Fruit fly (Drosophila melanogaster) whole organism, embryonic: Measurements from ENCODE around the gene CG42676.

Experiments used
- CG11695 ChIP-seq: fragments of 200-800 bp; sonication (Bioruptor generic); IDR thresholded peaks from 3 replicates; pipeline ENCODE4 v1.3.6; 2022; ENCODE audit warnings: missing biosample characterization, missing genetic modification characterization
- CG14667 ChIP-seq: fragments of 200-800 bp; sonication (Bioruptor generic); IDR thresholded peaks from 2 replicates; pipeline ENCODE4 v1.3.6; 2022; ENCODE audit warnings: missing biosample characterization, missing genetic modification characterization
- CG15269 ChIP-seq: fragments of 200-800 bp; sonication (Bioruptor generic); optimal IDR thresholded peaks from 2 replicates; lab custom pipeline; 2018; ENCODE audit warnings: missing biosample characterization, mild to moderate bottlenecking, missing genetic modification characterization, moderate library complexity
- CG1529 ChIP-seq: fragments of 200-800 bp; sonication (Bioruptor generic); optimal IDR thresholded peaks from 3 replicates; lab custom pipeline; 2018; ENCODE audit warnings: missing biosample characterization, missing genetic modification characterization
- CG1602 ChIP-seq: fragments of 200-800 bp; sonication (Bioruptor generic); optimal IDR thresholded peaks from 3 replicates; lab custom pipeline; 2016; ENCODE audit warnings: missing biosample characterization, missing genetic modification characterization
- CG17912 ChIP-seq: fragments of 200-800 bp; sonication (Bioruptor generic); optimal IDR thresholded peaks from 2 replicates; lab custom pipeline; 2018; ENCODE audit warnings: missing biosample characterization, mild to moderate bottlenecking, missing genetic modification characterization
- CG1832 ChIP-seq: fragments of 200-800 bp; sonication (Bioruptor generic); optimal IDR thresholded peaks from 2 replicates; lab custom pipeline; 2017; ENCODE audit warnings: missing biosample characterization, mild to moderate bottlenecking, missing genetic modification characterization, inconsistent platforms
- CG18599 ChIP-seq: fragments of 200-800 bp; sonication (Bioruptor generic); optimal IDR thresholded peaks from 3 replicates; lab custom pipeline; 2017; ENCODE audit warnings: missing biosample characterization, missing genetic modification characterization, mild to moderate bottlenecking, moderate library complexity, missing genetic modification reagents
- CG3163 ChIP-seq: fragments of 200-800 bp; sonication (Bioruptor generic); optimal IDR thresholded peaks from 3 replicates; lab custom pipeline; 2016; ENCODE audit warnings: missing biosample characterization, missing genetic modification characterization
- CG3281 ChIP-seq: fragments of 200-800 bp; sonication (Bioruptor generic); optimal IDR thresholded peaks from 3 replicates; lab custom pipeline; 2017; ENCODE audit warnings: missing biosample characterization, mild to moderate bottlenecking, missing genetic modification characterization
- CG33557 ChIP-seq: fragments of 200-800 bp; sonication (Bioruptor generic); optimal IDR thresholded peaks from 2 replicates; lab custom pipeline; 2019; ENCODE audit warnings: missing biosample characterization, mild to moderate bottlenecking, missing genetic modification characterization, moderate library complexity
- CG34224 ChIP-seq: fragments of 200-800 bp; sonication (Bioruptor generic); IDR thresholded peaks from 3 replicates; pipeline ENCODE4 v1.3.6; 2022; ENCODE audit warnings: missing biosample characterization, missing genetic modification characterization; ENCODE audit not compliant: partially characterized antibody
- CG34422 ChIP-seq: fragments of 200-800 bp; sonication (Bioruptor generic); IDR thresholded peaks from 3 replicates; pipeline ENCODE4 v1.3.6; 2022; ENCODE audit warnings: missing biosample characterization, missing genetic modification characterization
- CG5180 ChIP-seq: fragments of 200-800 bp; sonication (Bioruptor generic); optimal IDR thresholded peaks from 3 replicates; lab custom pipeline; 2017; ENCODE audit warnings: missing biosample characterization, missing genetic modification characterization, mild to moderate bottlenecking, moderate library complexity, missing genetic modification reagents
- CG6689 ChIP-seq: fragments of 200-800 bp; sonication (Bioruptor generic); IDR thresholded peaks from 2 replicates; pipeline ENCODE4 v1.3.6; 2022; ENCODE audit warnings: missing biosample characterization, missing genetic modification characterization
- CG6854 ChIP-seq: fragments of 200-800 bp; sonication (Bioruptor generic); optimal IDR thresholded peaks from 3 replicates; lab custom pipeline; 2017; ENCODE audit warnings: missing biosample characterization, mild to moderate bottlenecking, missing genetic modification characterization
- CG8359 ChIP-seq: fragments of 200-800 bp; sonication (Bioruptor generic); optimal IDR thresholded peaks from 2 replicates; lab custom pipeline; 2017; ENCODE audit warnings: missing biosample characterization, mild to moderate bottlenecking, missing genetic modification characterization, borderline replicate concordance
- CG8924 ChIP-seq: fragments of 200-800 bp; optimal IDR thresholded peaks from 3 replicates; lab custom pipeline; 2019; ENCODE audit warnings: missing biosample characterization, mild to moderate bottlenecking, missing genetic modification characterization, moderate library complexity
- Deaf1 ChIP-seq: fragments of 200-800 bp; optimal IDR thresholded peaks from 3 replicates; lab custom pipeline; 2019; ENCODE audit warnings: missing biosample characterization, mild to moderate bottlenecking, missing genetic modification characterization, moderate library complexity
- Dp ChIP-seq: fragments of 200-800 bp; sonication (Bioruptor generic); optimal IDR thresholded peaks from 2 replicates; lab custom pipeline; 2018; ENCODE audit warnings: missing biosample characterization, mild to moderate bottlenecking, missing genetic modification characterization, moderate library complexity
- Fer2 ChIP-seq: fragments of 200-800 bp; sonication (Bioruptor generic); optimal IDR thresholded peaks from 2 replicates; lab custom pipeline; 2018; ENCODE audit warnings: missing biosample characterization, mild to moderate bottlenecking, missing genetic modification characterization, moderate library complexity
- HHEX ChIP-seq: fragments of 200-800 bp; sonication (Bioruptor generic); optimal IDR thresholded peaks from 3 replicates; lab custom pipeline; 2017; ENCODE audit warnings: missing biosample characterization, mild to moderate bottlenecking, missing genetic modification characterization, missing genetic modification reagents
- HLH3B ChIP-seq: fragments of 200-800 bp; sonication (Bioruptor generic); IDR thresholded peaks from 2 replicates; pipeline ENCODE4 v1.3.6; 2022; ENCODE audit warnings: missing biosample characterization, missing genetic modification characterization
- Hey ChIP-seq: fragments of 200-800 bp; sonication (Bioruptor generic); optimal IDR thresholded peaks from 3 replicates; lab custom pipeline; 2018; ENCODE audit warnings: missing biosample characterization, mild to moderate bottlenecking, missing genetic modification characterization
- Hsf ChIP-seq: fragments of 200-800 bp; sonication (Bioruptor generic); optimal IDR thresholded peaks from 3 replicates; lab custom pipeline; 2016; ENCODE audit warnings: missing biosample characterization, missing genetic modification characterization
- Jarid2 ChIP-seq: fragments of 200-800 bp; sonication (Bioruptor generic); optimal IDR thresholded peaks from 3 replicates; lab custom pipeline; 2017; ENCODE audit warnings: mild to moderate bottlenecking, missing biosample characterization, missing genetic modification reagents, missing genetic modification characterization
- Opbp ChIP-seq: fragments of 200-800 bp; sonication (Bioruptor generic); IDR thresholded peaks from 3 replicates; pipeline ENCODE4 v1.3.6; 2022; ENCODE audit warnings: missing biosample characterization, missing genetic modification characterization; ENCODE audit not compliant: partially characterized antibody
- Vsx1 ChIP-seq: fragments of 200-800 bp; sonication (Bioruptor generic); optimal IDR thresholded peaks from 2 replicates; lab custom pipeline; 2017; ENCODE audit warnings: missing biosample characterization, mild to moderate bottlenecking, missing genetic modification characterization, missing genetic modification reagents
- ab ChIP-seq: fragments of 200-800 bp; sonication (Bioruptor generic); optimal IDR thresholded peaks from 2 replicates; lab custom pipeline; 2016; ENCODE audit warnings: missing biosample characterization, missing genetic modification characterization
- ac ChIP-seq: fragments of 200-800 bp; sonication (Bioruptor generic); optimal IDR thresholded peaks from 3 replicates; lab custom pipeline; 2017; ENCODE audit warnings: missing biosample characterization, mild to moderate bottlenecking, missing genetic modification characterization
- btn ChIP-seq: fragments of 200-800 bp; sonication (Bioruptor generic); optimal IDR thresholded peaks from 2 replicates; lab custom pipeline; 2016; ENCODE audit warnings: missing biosample characterization, missing genetic modification characterization
- chm ChIP-seq: fragments of 200-800 bp; sonication (Bioruptor generic); IDR thresholded peaks from 2 replicates; pipeline ENCODE4 v1.3.6; 2022; ENCODE audit warnings: missing biosample characterization, missing genetic modification characterization
- ci ChIP-seq: fragments of 200-800 bp; sonication (Bioruptor generic); IDR thresholded peaks from 3 replicates; pipeline ENCODE4 v1.3.6; 2022; ENCODE audit warnings: missing biosample characterization, missing genetic modification characterization
- cwo ChIP-seq: fragments of 200-800 bp; sonication (Bioruptor generic); optimal IDR thresholded peaks from 3 replicates; lab custom pipeline; 2017; ENCODE audit warnings: missing biosample characterization, missing genetic modification characterization, mild to moderate bottlenecking, moderate library complexity, missing genetic modification reagents
- ftz-f1 ChIP-seq: fragments of 200-800 bp; sonication (Bioruptor generic); optimal IDR thresholded peaks from 2 replicates; lab custom pipeline; 2016; ENCODE audit warnings: missing biosample characterization, missing genetic modification characterization
- gfzf ChIP-seq: fragments of 200-800 bp; sonication (Bioruptor generic); optimal IDR thresholded peaks from 2 replicates; lab custom pipeline; 2016; ENCODE audit warnings: missing biosample characterization, mild to moderate bottlenecking, missing genetic modification characterization, moderate library complexity
- grn ChIP-seq: fragments of 200-800 bp; sonication (Bioruptor generic); optimal IDR thresholded peaks from 3 replicates; lab custom pipeline; 2017; ENCODE audit warnings: missing biosample characterization, missing genetic modification characterization
- hbn ChIP-seq: fragments of 200-800 bp; sonication (Bioruptor generic); IDR thresholded peaks from 2 replicates; pipeline ENCODE4 v1.3.6; 2022; ENCODE audit warnings: missing biosample characterization, missing genetic modification characterization; ENCODE audit not compliant: partially characterized antibody
- jumu ChIP-seq: fragments of 200-800 bp; sonication (Bioruptor generic); optimal IDR thresholded peaks from 3 replicates; lab custom pipeline; 2016; ENCODE audit warnings: missing biosample characterization, missing genetic modification characterization
- knrl ChIP-seq: fragments of 200-800 bp; sonication (Bioruptor generic); IDR thresholded peaks from 3 replicates; pipeline ENCODE4 v1.3.6; 2022; ENCODE audit warnings: missing biosample characterization, missing genetic modification characterization; ENCODE audit not compliant: partially characterized antibody
- lab ChIP-seq: fragments of 200-800 bp; sonication (Bioruptor generic); optimal IDR thresholded peaks from 3 replicates; lab custom pipeline; 2017; ENCODE audit warnings: missing biosample characterization, missing genetic modification characterization, mild to moderate bottlenecking, moderate library complexity, missing genetic modification reagents
- nau ChIP-seq: fragments of 200-800 bp; sonication (Bioruptor generic); optimal IDR thresholded peaks from 3 replicates; lab custom pipeline; 2017; ENCODE audit warnings: missing biosample characterization, mild to moderate bottlenecking, missing genetic modification characterization, missing genetic modification reagents
- oc ChIP-seq: fragments of 200-800 bp; sonication (Bioruptor generic); optimal IDR thresholded peaks from 2 replicates; lab custom pipeline; 2018; ENCODE audit warnings: missing biosample characterization, mild to moderate bottlenecking, missing genetic modification characterization, moderate library complexity
- pros ChIP-seq: fragments of 200-800 bp; sonication (Bioruptor generic); optimal IDR thresholded peaks from 3 replicates; lab custom pipeline; 2019; ENCODE audit warnings: missing biosample characterization, mild to moderate bottlenecking, missing genetic modification characterization, moderate library complexity
- pum ChIP-seq: fragments of 200-800 bp; sonication (Bioruptor generic); optimal IDR thresholded peaks from 2 replicates; lab custom pipeline; 2016; ENCODE audit warnings: missing biosample characterization, missing genetic modification characterization
- trem ChIP-seq: fragments of 200-800 bp; optimal IDR thresholded peaks from 3 replicates; lab custom pipeline; 2019; ENCODE audit warnings: missing biosample characterization, mild to moderate bottlenecking, missing genetic modification characterization, moderate library complexity
- vvl ChIP-seq: fragments of 200-800 bp; sonication (Bioruptor generic); IDR thresholded peaks from 2 replicates; pipeline ENCODE4 v1.3.6; 2022; ENCODE audit warnings: missing biosample characterization, missing genetic modification characterization
- wek ChIP-seq: fragments of 200-800 bp; sonication (Bioruptor generic); optimal IDR thresholded peaks from 3 replicates; lab custom pipeline; 2018; ENCODE audit warnings: missing biosample characterization, mild to moderate bottlenecking, missing genetic modification characterization, moderate library complexity

The CG42676 gene

DNA sequence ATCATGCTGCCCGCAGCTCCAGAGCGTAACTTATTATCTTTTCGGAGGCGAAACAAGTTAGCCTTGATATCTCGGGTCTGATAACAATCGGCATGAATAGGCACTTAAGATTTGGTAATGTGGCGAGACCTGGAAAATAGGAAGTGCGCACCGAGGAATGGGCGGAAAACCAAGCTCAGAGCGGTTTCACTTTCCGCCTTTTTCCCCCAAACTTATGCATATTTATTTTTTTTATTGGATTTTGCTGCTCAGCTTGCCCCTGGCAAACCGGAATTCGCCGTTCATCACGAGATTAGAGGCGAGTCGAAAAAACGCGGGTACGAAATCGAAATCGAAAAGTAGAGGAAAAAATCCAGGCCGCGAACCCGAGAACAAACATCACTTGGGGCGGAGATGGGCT is 48.0 kb upstream of the CG42676 start (continued):
- TF ChIP-seq Hsf (GFP tag; lab: Kevin White, UChicago) (no peak), CG33557 (GFP tag; lab: Kevin White, UChicago) (no peak), HLH3B (GFP tag; lab: Robert Waterston, UW) (no peak), CG18599 (GFP tag; lab: Kevin White, UChicago) (no peak), jumu (GFP tag; lab: Kevin White, UChicago) (no peak), ac (no peak), cwo (GFP tag; lab: Kevin White, UChicago) (peak; percentile 23), grn (GFP tag; lab: Kevin White, UChicago) (peak; percentile 20), CG6854 (GFP tag; lab: Kevin White, UChicago) (no peak)

dm6 chr3L:1755458-1755984 is 47.4 kb upstream of the CG42676 start, which contains the start of gene Cht2:
Cht2 (minus strand) TSS chr3L:1755934.
- TF ChIP-seq nau (GFP tag; lab: Kevin White, UChicago) (no peak), CG6689 (GFP tag; lab: Robert Waterston, UW) (0 out of 2 replicates have a peak, but pooled peaks have one; percentile 8), CG5180 (GFP tag; lab: Kevin White, UChicago) (peak; percentile 81), Fer2 (tag; lab: Kevin White, UChicago) (no peak), CG34422 (peak; percentile 51; the same call in 1 of the 3 replicates), CG15269 (tag; lab: Kevin White, UChicago) (peak; percentile 49), Vsx1 (GFP tag; lab: Kevin White, UChicago) (no peak), ftz-f1 (GFP tag; lab: Kevin White, UChicago) (peak; percentile 25), oc (tag; lab: Kevin White, UChicago) (peak; percentile 11), knrl (GFP tag; lab: Robert Waterston, UW) (no peak), CG8359 (GFP tag; lab: Kevin White, UChicago) (no peak), lab (GFP tag; lab: Kevin White, UChicago) (no peak), Dp (no peak), trem (tag; lab: Kevin White, UChicago) (no peak), CG1832 (GFP tag; lab: Kevin White, UChicago) (no peak), Hey (tag; lab: Kevin White, UChicago) (no peak), pros (GFP tag; lab: Kevin White, UChicago) (peak; percentile 91), wek (GFP tag; lab: Kevin White, UChicago) (no peak), pum (GFP tag; lab: Kevin White, UChicago) (no peak), Jarid2 (GFP tag; lab: Kevin White, UChicago) (peak; percentile 73), CG8924 (tag; lab: Kevin White, UChicago) (no peak), chm (GFP tag; lab: Robert Waterston, UW) (0 out of 2 replicates have a peak, but pooled peaks have one; percentile 12), CG1529 (no peak), btn (GFP tag; lab: Kevin White, UChicago) (no peak), CG1602 (GFP tag; lab: Kevin White, UChicago) (no peak), CG3163 (peak; percentile 82), vvl (GFP tag; lab: Robert Waterston, UW) (peak; percentile 13; the same call in 1 of the 2 replicates), Opbp (no peak), Deaf1 (peak; percentile 94), CG34224 (GFP tag; lab: Robert Waterston, UW) (no peak; the same call in 2 of the 3 replicates), ci (GFP tag; lab: Robert Waterston, UW) (peak; percentile 58; the same call in 1 of the 3 replicates), hbn (GFP tag; lab: Robert Waterston, UW) (no peak), CG14667 (GFP tag; lab: Robert Waterston, UW) (no peak), ab (no peak), gfzf (GFP tag; lab: Kevin White, UChicago) (no peak), CG17912 (no peak), HHEX (no peak), CG3281 (GFP tag; lab: Kevin White, UChicago) (no peak), CG11695 (GFP tag; lab: Robert Waterston, UW) (no peak)
